Worm (Caenorhabditis elegans) whole organism, mixed stage, embryonic: ENCODE results near the gene pals-39.
A peak's percentile ranks its signal among the peaks of the same experiment; 100 is the strongest.

Experiments used
- blmp-1 ChIP-seq: fragments of 150-350 bp; optimal IDR thresholded peaks from 2 replicates; lab custom pipeline; 2014; ENCODE audit warnings: missing biosample characterization, missing genetic modification characterization
- ceh-39 ChIP-seq: fragments of 150-350 bp; optimal IDR thresholded peaks from 2 replicates; lab custom pipeline; 2014; ENCODE audit warnings: missing biosample characterization, missing genetic modification characterization
- ceh-43 ChIP-seq: fragments of 200-800 bp; sonication (Bioruptor generic); optimal IDR thresholded peaks from 2 replicates; lab custom pipeline; 2018; ENCODE audit warnings: mild to moderate bottlenecking, missing genetic modification characterization, moderate library complexity, missing compliant biosample characterization
- ces-1 ChIP-seq: fragments of 150-350 bp; optimal IDR thresholded peaks from 2 replicates; lab custom pipeline; 2014; ENCODE audit warnings: missing biosample characterization, missing genetic modification reagents, missing genetic modification characterization
- cnd-1 ChIP-seq: fragments of 200-800 bp; sonication (Bioruptor generic); optimal IDR thresholded peaks from 2 replicates; lab custom pipeline; 2018; ENCODE audit warnings: mild to moderate bottlenecking, missing genetic modification characterization, missing compliant biosample characterization
- drap-1 ChIP-seq: fragments of 200-800 bp; sonication (Bioruptor generic); optimal IDR thresholded peaks from 3 replicates; lab custom pipeline; 2018; ENCODE audit warnings: mild to moderate bottlenecking, missing genetic modification characterization, missing compliant biosample characterization
- elt-1 ChIP-seq: sonication (generic microtip); optimal IDR thresholded peaks from 2 replicates; lab custom pipeline; 2017; ENCODE audit warnings: missing genetic modification characterization, mild to moderate bottlenecking, missing compliant biosample characterization, antibody characterized with exemption, moderate library complexity, borderline replicate concordance; ENCODE audit not compliant: insufficient read depth
- flh-1 ChIP-seq: fragments of 200-800 bp; sonication (Bioruptor generic); optimal IDR thresholded peaks from 2 replicates; lab custom pipeline; 2018; ENCODE audit warnings: mild to moderate bottlenecking, missing genetic modification characterization, moderate library complexity, missing compliant biosample characterization
- hlh-1 ChIP-seq: fragments of 150-350 bp; optimal IDR thresholded peaks from 2 replicates; lab custom pipeline; 2014; ENCODE audit warnings: missing biosample characterization, missing genetic modification reagents, missing genetic modification characterization
- lin-13 ChIP-seq: fragments of 150-350 bp; optimal IDR thresholded peaks from 2 replicates; lab custom pipeline; 2014; ENCODE audit warnings: missing biosample characterization, missing genetic modification characterization
- lsy-2 ChIP-seq: fragments of 150-350 bp; optimal IDR thresholded peaks from 2 replicates; lab custom pipeline; 2014; ENCODE audit warnings: missing biosample characterization, missing genetic modification characterization
- mab-5 ChIP-seq: fragments of 150-350 bp; optimal IDR thresholded peaks from 2 replicates; lab custom pipeline; 2014; ENCODE audit warnings: missing biosample characterization, missing genetic modification characterization
- mep-1 ChIP-seq: fragments of 150-350 bp; optimal IDR thresholded peaks from 2 replicates; lab custom pipeline; 2017; ENCODE audit warnings: missing biosample characterization, missing genetic modification reagents, missing genetic modification characterization, inconsistent platforms
- mls-2 ChIP-seq: sonication (generic microtip); optimal IDR thresholded peaks from 2 replicates; lab custom pipeline; 2016; ENCODE audit warnings: mild to moderate bottlenecking, missing genetic modification characterization, moderate library complexity, missing compliant biosample characterization
- nhr-12 ChIP-seq: fragments of 150-350 bp; optimal IDR thresholded peaks from 2 replicates; lab custom pipeline; 2014; ENCODE audit warnings: missing biosample characterization, missing genetic modification characterization
- nhr-2 ChIP-seq: fragments of 150-350 bp; optimal IDR thresholded peaks from 2 replicates; lab custom pipeline; 2014; ENCODE audit warnings: missing biosample characterization, missing genetic modification characterization
- nhr-237 ChIP-seq: fragments of 150-350 bp; optimal IDR thresholded peaks from 2 replicates; lab custom pipeline; 2014; ENCODE audit warnings: missing biosample characterization, missing genetic modification characterization
- nhr-28 ChIP-seq: fragments of 150-350 bp; optimal IDR thresholded peaks from 2 replicates; lab custom pipeline; 2014; ENCODE audit warnings: missing biosample characterization, missing genetic modification characterization
- sem-2 ChIP-seq: fragments of 200-800 bp; sonication (Bioruptor generic); optimal IDR thresholded peaks from 2 replicates; lab custom pipeline; 2018; ENCODE audit warnings: mild to moderate bottlenecking, missing genetic modification characterization, missing compliant biosample characterization
- snpc-4 ChIP-seq: fragments of 150-350 bp; optimal IDR thresholded peaks from 2 replicates; lab custom pipeline; 2014; ENCODE audit warnings: missing biosample characterization, missing genetic modification characterization
- sptf-1 ChIP-seq: sonication (generic microtip); optimal IDR thresholded peaks from 2 replicates; lab custom pipeline; 2017; ENCODE audit warnings: mild to moderate bottlenecking, missing genetic modification characterization, moderate library complexity, missing compliant biosample characterization
- tbx-8 ChIP-seq: fragments of 200-800 bp; sonication (Bioruptor generic); optimal IDR thresholded peaks from 2 replicates; lab custom pipeline; 2018; ENCODE audit warnings: mild to moderate bottlenecking, missing genetic modification characterization, moderate library complexity, missing compliant biosample characterization
- unc-120 ChIP-seq: sonication (generic microtip); optimal IDR thresholded peaks from 2 replicates; lab custom pipeline; 2017; ENCODE audit warnings: missing genetic modification characterization, missing compliant biosample characterization; ENCODE audit not compliant: poor library complexity, severe bottlenecking
- unc-39 ChIP-seq: fragments of 150-350 bp; optimal IDR thresholded peaks from 2 replicates; lab custom pipeline; 2014; ENCODE audit warnings: missing biosample characterization, missing genetic modification characterization
- unc-62 ChIP-seq: fragments of 150-350 bp; optimal IDR thresholded peaks from 2 replicates; lab custom pipeline; 2014; ENCODE audit warnings: missing biosample characterization, missing genetic modification reagents, missing genetic modification characterization
- zip-8 ChIP-seq: fragments of 150-350 bp; optimal IDR thresholded peaks from 2 replicates; lab custom pipeline; 2014; ENCODE audit warnings: missing biosample characterization, missing genetic modification characterization
- ztf-11 ChIP-seq: fragments of 150-350 bp; optimal IDR thresholded peaks from 2 replicates; lab custom pipeline; 2014; ENCODE audit warnings: missing biosample characterization, missing genetic modification characterization

The pals-39 gene

DNA sequence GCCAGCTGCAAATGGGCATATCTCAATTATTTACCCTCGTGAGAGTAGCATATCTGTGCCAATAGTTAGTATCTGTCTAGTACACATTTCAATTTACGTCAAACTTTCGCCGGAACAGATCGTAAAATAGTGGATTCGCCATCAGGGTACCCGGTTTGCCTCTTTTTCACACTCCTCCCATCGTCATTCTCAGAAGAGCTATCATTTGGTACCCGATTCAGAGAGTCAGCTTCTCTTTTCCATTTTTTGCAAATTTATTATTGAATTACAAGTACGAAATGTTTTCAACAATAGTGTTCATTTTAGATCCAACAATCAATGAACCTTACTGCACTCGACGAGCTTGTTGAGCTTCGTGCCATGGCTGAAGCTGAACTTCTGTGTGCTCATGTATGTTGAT, 14.6 kb downstream of the pals-39 start, which contains the start of gene C54D10.5:
TSS of gene C54D10.5 (plus strand) at position 301 of the 400 bp plus-strand sequence.
- TF ChIP-seq nhr-237 = no peak
- TF ChIP-seq nhr-28 (tag; lab: Kevin White, UChicago) = no peak
- TF ChIP-seq ceh-39 = no peak
- no peak for TF ChIP-seq nhr-12
- no peak for TF ChIP-seq sem-2 (GFP tag; lab: Kevin White, UChicago)
- no peak for TF ChIP-seq unc-39 (tag; lab: Kevin White, UChicago)
- TF ChIP-seq mep-1 = no peak
- TF ChIP-seq unc-62 (GFP tag; lab: Kevin White, UChicago) = no peak
- TF ChIP-seq, all 35 proteins: peak for 0

DNA sequence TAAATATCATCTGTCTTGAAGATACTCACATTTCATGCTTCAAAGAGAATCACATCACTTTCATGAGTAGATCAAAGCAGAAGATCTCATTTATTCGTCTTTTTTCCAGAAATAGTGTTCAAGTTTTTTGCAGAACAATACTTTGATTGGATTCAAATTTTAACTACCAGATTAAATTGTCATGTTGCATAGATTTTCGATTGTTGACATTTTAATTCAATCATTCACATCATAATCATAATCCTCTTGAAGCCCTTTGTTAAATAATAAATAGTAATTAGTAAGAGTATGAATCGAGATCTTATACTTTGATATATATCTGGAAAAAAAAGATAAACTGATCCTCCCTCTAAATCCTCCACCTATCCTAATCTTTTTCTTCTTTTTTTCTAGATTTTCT, 15.8 kb downstream of the pals-39 start:
- no peak for TF ChIP-seq unc-120 (tag; lab: Kevin White, UChicago)
- TF ChIP-seq unc-62 (GFP tag; lab: Kevin White, UChicago) = no peak
- no peak for TF ChIP-seq mls-2 (tag; lab: Kevin White, UChicago)
- no peak for TF ChIP-seq mab-5
- TF ChIP-seq snpc-4 (tag; lab: Kevin White, UChicago) = no peak
- no peak for TF ChIP-seq nhr-28 (tag; lab: Kevin White, UChicago)
- no peak for TF ChIP-seq flh-1
- TF ChIP-seq nhr-2 (tag; lab: Kevin White, UChicago) = no peak
- no peak for TF ChIP-seq nhr-12
- no peak for TF ChIP-seq nhr-237
- no peak for TF ChIP-seq elt-1 (tag; lab: Kevin White, UChicago)
- TF ChIP-seq ztf-11 = no peak
- no peak for TF ChIP-seq lin-13
- TF ChIP-seq blmp-1 (tag; lab: Kevin White, UChicago) = no peak
- TF ChIP-seq, all 35 proteins: peak for 0

DNA sequence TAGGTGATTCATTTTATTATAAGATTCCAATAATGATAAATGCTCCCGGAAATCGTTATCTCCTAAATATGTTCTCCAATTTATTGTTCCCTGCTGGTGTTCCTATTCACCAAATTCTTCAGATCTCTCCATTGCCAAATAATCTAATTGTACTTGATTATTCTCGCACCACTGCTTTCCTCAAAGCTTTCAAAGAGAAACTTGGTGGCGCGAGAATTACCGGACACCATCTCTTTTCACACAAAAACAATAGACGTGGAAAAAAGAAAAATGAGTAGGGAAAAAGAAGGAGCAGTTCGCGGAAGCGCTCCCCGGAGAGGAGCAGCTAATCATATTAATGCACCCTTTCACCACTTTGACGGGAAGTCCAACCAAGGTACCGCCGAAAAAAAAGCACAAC, 22.3 kb downstream of the pals-39 start:
- TF ChIP-seq nhr-237 (no peak), ces-1 (GFP tag; lab: Kevin White, UChicago) (peak; percentile 74)

DNA sequence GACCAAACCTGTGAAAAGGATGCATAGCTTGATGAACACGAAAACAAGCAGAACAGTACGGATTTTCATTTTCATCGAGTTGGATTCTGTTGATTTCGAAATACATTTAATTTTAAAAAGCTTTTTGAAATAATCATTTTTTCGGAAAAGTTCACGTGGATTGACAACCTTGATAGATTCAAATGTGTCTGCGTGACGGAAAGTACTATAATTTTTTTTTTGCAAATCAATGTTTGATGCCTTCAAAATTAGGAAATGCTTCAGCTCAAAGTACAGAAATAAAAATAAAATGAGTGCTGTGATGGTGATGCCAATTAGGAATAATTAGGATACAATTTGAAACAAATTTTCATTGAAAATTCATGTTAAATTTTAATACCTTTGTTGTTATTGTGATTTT, 22.8 kb downstream of the pals-39 start, which contains the start of gene C54D10.4:
TSS of gene C54D10.4 (minus strand) at position 101 of the 400 bp plus-strand sequence.
- no peak for TF ChIP-seq lsy-2 (tag; lab: Kevin White, UChicago)
- TF ChIP-seq sptf-1 (tag; lab: Kevin White, UChicago) = no peak
- no peak for TF ChIP-seq zip-8
- TF ChIP-seq mep-1 = no peak
- no peak for TF ChIP-seq nhr-237
- no peak for TF ChIP-seq ztf-11
- no peak for TF ChIP-seq nhr-12
- no peak for TF ChIP-seq drap-1 (GFP tag; lab: Kevin White, UChicago)
- TF ChIP-seq blmp-1 (tag; lab: Kevin White, UChicago) = no peak
- TF ChIP-seq snpc-4 (tag; lab: Kevin White, UChicago) = no peak
- TF ChIP-seq hlh-1 (tag; lab: Kevin White, UChicago) = no peak
- no peak for TF ChIP-seq mab-5
- TF ChIP-seq tbx-8 = no peak
- no peak for TF ChIP-seq cnd-1 (tag; lab: Kevin White, UChicago)
- TF ChIP-seq lin-13 = no peak
- no peak for TF ChIP-seq ceh-43
- no peak for TF ChIP-seq flh-1

DNA sequence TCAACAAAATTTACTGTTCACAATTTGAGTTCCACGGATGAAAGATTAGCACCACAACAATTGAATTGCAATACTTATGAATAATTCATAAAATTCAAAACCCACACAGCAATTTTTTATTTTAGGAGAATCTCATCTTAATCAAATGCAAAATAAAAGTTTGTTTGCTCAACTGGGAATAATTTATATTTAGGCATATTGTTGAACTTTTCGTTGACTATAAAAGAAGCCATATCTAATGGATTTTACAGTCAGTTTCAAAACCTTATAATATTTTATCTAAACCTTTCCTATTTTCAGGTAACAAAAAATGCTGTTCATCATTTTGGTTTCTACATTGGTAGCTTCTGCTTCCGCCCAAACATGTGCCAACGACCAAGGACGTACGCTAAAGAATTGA, 25.4 kb downstream of the pals-39 start, which contains the start of gene C54D10.3:
TSS of gene C54D10.3 (plus strand) at position 301 of the 400 bp plus-strand sequence.
- no peak for TF ChIP-seq zip-8
- TF ChIP-seq ztf-11 = no peak
- no peak for TF ChIP-seq sem-2 (GFP tag; lab: Kevin White, UChicago)
- no peak for TF ChIP-seq mab-5
- TF ChIP-seq tbx-8 = no peak
- no peak for TF ChIP-seq lsy-2 (tag; lab: Kevin White, UChicago)
- no peak for TF ChIP-seq nhr-12
- TF ChIP-seq lin-13 = no peak
- TF ChIP-seq ceh-39 = no peak
- TF ChIP-seq cnd-1 (tag; lab: Kevin White, UChicago) = no peak
- TF ChIP-seq mep-1 = no peak

DNA sequence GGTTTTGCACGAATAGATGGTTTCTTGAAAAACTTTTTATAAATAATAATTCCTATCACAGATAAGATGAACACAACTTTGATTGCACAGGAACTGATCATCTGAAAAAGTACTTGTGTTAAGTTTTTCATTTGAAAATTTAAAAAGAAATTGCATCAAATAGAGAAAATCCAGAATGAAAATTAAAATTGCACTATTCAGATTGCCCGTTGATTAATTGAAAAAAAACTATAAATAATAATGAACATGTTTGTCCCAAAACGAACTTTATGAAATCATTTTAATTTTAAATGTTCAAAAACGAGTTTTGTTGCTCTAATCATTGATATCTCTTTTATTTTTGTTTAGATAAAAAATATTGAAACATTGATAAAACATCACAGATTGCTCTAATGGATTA, 26.4 kb downstream of the pals-39 start, which contains the start of gene cdr-3:
TSS of gene cdr-3 (minus strand) at position 101 of the 400 bp plus-strand sequence.
- TF ChIP-seq unc-120 (tag; lab: Kevin White, UChicago) = no peak
- no peak for TF ChIP-seq unc-39 (tag; lab: Kevin White, UChicago)
- no peak for TF ChIP-seq blmp-1 (tag; lab: Kevin White, UChicago)
- TF ChIP-seq lin-13 = no peak
- TF ChIP-seq ceh-39 = no peak
- no peak for TF ChIP-seq mab-5
- TF ChIP-seq, all 35 proteins: peak for 0

DNA sequence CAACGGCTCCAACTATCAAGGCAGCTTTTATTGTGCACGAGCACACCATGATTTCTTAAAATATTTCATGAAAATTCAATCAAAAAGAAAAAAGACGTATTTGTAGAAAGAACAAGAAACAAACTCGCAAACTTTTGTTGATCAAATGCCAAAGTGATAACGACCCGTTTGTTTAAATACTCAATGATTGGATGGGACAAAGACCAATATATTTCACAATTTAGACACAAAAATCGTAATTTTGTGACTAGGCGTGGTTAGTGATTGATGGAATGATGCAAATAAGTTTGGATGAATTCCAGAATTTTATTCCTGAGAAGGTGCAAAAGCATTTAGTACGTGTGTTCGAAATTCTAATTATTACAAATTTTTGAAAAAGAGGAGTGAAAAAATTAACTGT, 28.0 kb downstream of the pals-39 start, which contains the start of gene cdr-2:
TSS of gene cdr-2 (minus strand) at position 54 of the 400 bp plus-strand sequence.
- TF ChIP-seq zip-8 = no peak
